Fruit fly (Drosophila melanogaster) whole organism, embryonic: Measurements from ENCODE around the gene Polr1B.

Source experiments
- CG10209 ChIP-seq: fragments of 200-800 bp; sonication (Bioruptor generic); optimal IDR thresholded peaks from 3 replicates; lab custom pipeline; 2017; ENCODE audit warnings: missing biosample characterization, mild to moderate bottlenecking, missing genetic modification characterization, missing genetic modification reagents
- CG10431 ChIP-seq: fragments of 200-800 bp; sonication (Bioruptor generic); optimal IDR thresholded peaks from 3 replicates; lab custom pipeline; 2018; ENCODE audit warnings: missing biosample characterization, mild to moderate bottlenecking, missing genetic modification characterization
- CG11696 ChIP-seq: fragments of 200-800 bp; sonication (Bioruptor generic); IDR thresholded peaks from 2 replicates; pipeline ENCODE4 v1.3.6; 2022; ENCODE audit warnings: missing biosample characterization, missing genetic modification characterization
- CG12391 ChIP-seq: fragments of 200-800 bp; sonication (Bioruptor generic); optimal IDR thresholded peaks from 3 replicates; lab custom pipeline; 2018; ENCODE audit warnings: missing biosample characterization, mild to moderate bottlenecking, missing genetic modification characterization, moderate library complexity
- CG13894 ChIP-seq: fragments of 200-800 bp; sonication (Bioruptor generic); optimal IDR thresholded peaks from 3 replicates; lab custom pipeline; 2018; ENCODE audit warnings: missing biosample characterization, mild to moderate bottlenecking, missing genetic modification characterization, moderate library complexity
- CG14667 ChIP-seq: fragments of 200-800 bp; sonication (Bioruptor generic); IDR thresholded peaks from 2 replicates; pipeline ENCODE4 v1.3.6; 2022; ENCODE audit warnings: missing biosample characterization, missing genetic modification characterization
- CG14710 ChIP-seq: fragments of 200-800 bp; sonication (Bioruptor generic); optimal IDR thresholded peaks from 3 replicates; lab custom pipeline; 2019; ENCODE audit warnings: missing biosample characterization, mild to moderate bottlenecking, missing genetic modification characterization, moderate library complexity
- CG15479 ChIP-seq: fragments of 200-800 bp; sonication (Bioruptor generic); optimal IDR thresholded peaks from 3 replicates; lab custom pipeline; 2019; ENCODE audit warnings: missing biosample characterization, mild to moderate bottlenecking, missing genetic modification characterization, moderate library complexity
- CG15514 ChIP-seq: fragments of 200-800 bp; sonication (Bioruptor generic); optimal IDR thresholded peaks from 3 replicates; lab custom pipeline; 2017; ENCODE audit warnings: missing biosample characterization, missing genetic modification characterization, mild to moderate bottlenecking, moderate library complexity, missing genetic modification reagents
- CG15601 ChIP-seq: fragments of 200-800 bp; sonication (Bioruptor generic); optimal IDR thresholded peaks from 3 replicates; lab custom pipeline; 2019; ENCODE audit warnings: missing biosample characterization, mild to moderate bottlenecking, missing genetic modification characterization, moderate library complexity
- CG1603 ChIP-seq: fragments of 200-800 bp; sonication (Bioruptor generic); optimal IDR thresholded peaks from 2 replicates; lab custom pipeline; 2019; ENCODE audit warnings: missing biosample characterization, mild to moderate bottlenecking, missing genetic modification characterization, moderate library complexity
- CG2116 ChIP-seq: fragments of 200-800 bp; sonication (Bioruptor generic); optimal IDR thresholded peaks from 3 replicates; lab custom pipeline; 2018; ENCODE audit warnings: missing biosample characterization, mild to moderate bottlenecking, missing genetic modification characterization
- CG2120 ChIP-seq: fragments of 200-800 bp; sonication (Bioruptor generic); optimal IDR thresholded peaks from 3 replicates; lab custom pipeline; 2016; ENCODE audit warnings: missing biosample characterization, missing genetic modification characterization
- CG33213 ChIP-seq: fragments of 200-800 bp; sonication (Bioruptor generic); optimal IDR thresholded peaks from 3 replicates; lab custom pipeline; 2016; ENCODE audit warnings: missing biosample characterization, missing genetic modification characterization
- CG6272 ChIP-seq: fragments of 200-800 bp; sonication (Bioruptor generic); IDR thresholded peaks from 2 replicates; pipeline ENCODE4 v1.3.6; 2022; ENCODE audit warnings: missing biosample characterization, missing genetic modification characterization
- CG9727 ChIP-seq: fragments of 200-800 bp; sonication (Bioruptor generic); optimal IDR thresholded peaks from 3 replicates; lab custom pipeline; 2017; ENCODE audit warnings: missing biosample characterization, mild to moderate bottlenecking, missing genetic modification characterization
- Camta ChIP-seq: fragments of 200-800 bp; sonication (Bioruptor generic); optimal IDR thresholded peaks from 2 replicates; lab custom pipeline; 2016; ENCODE audit warnings: missing biosample characterization, missing genetic modification characterization
- CrebB ChIP-seq: fragments of 200-800 bp; sonication (Bioruptor generic); optimal IDR thresholded peaks from 3 replicates; lab custom pipeline; 2018; ENCODE audit warnings: missing biosample characterization, mild to moderate bottlenecking, missing genetic modification characterization
- Deaf1 ChIP-seq: fragments of 200-800 bp; optimal IDR thresholded peaks from 3 replicates; lab custom pipeline; 2019; ENCODE audit warnings: missing biosample characterization, mild to moderate bottlenecking, missing genetic modification characterization, moderate library complexity
- Dll ChIP-seq: fragments of 200-800 bp; sonication (Bioruptor generic); IDR thresholded peaks from 4 replicates; pipeline ENCODE4 v1.3.6; 2022; ENCODE audit warnings: missing biosample characterization, missing genetic modification characterization; ENCODE audit not compliant: partially characterized antibody
- Dp ChIP-seq: fragments of 200-800 bp; sonication (Bioruptor generic); optimal IDR thresholded peaks from 2 replicates; lab custom pipeline; 2018; ENCODE audit warnings: missing biosample characterization, mild to moderate bottlenecking, missing genetic modification characterization, moderate library complexity
- Ets97D ChIP-seq: fragments of 200-800 bp; sonication (Bioruptor generic); optimal IDR thresholded peaks from 3 replicates; lab custom pipeline; 2016; ENCODE audit warnings: missing biosample characterization, missing genetic modification characterization
- Fer2 ChIP-seq: fragments of 200-800 bp; sonication (Bioruptor generic); optimal IDR thresholded peaks from 2 replicates; lab custom pipeline; 2018; ENCODE audit warnings: missing biosample characterization, mild to moderate bottlenecking, missing genetic modification characterization, moderate library complexity
- H2.0 ChIP-seq: fragments of 200-800 bp; sonication (Bioruptor generic); IDR thresholded peaks from 2 replicates; pipeline ENCODE4 v1.3.6; 2022; ENCODE audit warnings: missing biosample characterization, missing genetic modification characterization
- HmgD ChIP-seq: fragments of 200-800 bp; sonication (Bioruptor generic); optimal IDR thresholded peaks from 3 replicates; lab custom pipeline; 2016; ENCODE audit warnings: missing biosample characterization, missing genetic modification characterization
- Lhr ChIP-seq: fragments of 200-800 bp; sonication (Bioruptor generic); optimal IDR thresholded peaks from 3 replicates; lab custom pipeline; 2017; ENCODE audit warnings: mild to moderate bottlenecking, missing biosample characterization, missing genetic modification reagents, missing genetic modification characterization
- Myb ChIP-seq: fragments of 200-800 bp; sonication (Bioruptor generic); optimal IDR thresholded peaks from 2 replicates; lab custom pipeline; 2016; ENCODE audit warnings: missing biosample characterization, missing genetic modification characterization
- Sox100B ChIP-seq: fragments of 200-800 bp; sonication (Bioruptor generic); optimal IDR thresholded peaks from 3 replicates; lab custom pipeline; 2018; ENCODE audit warnings: missing biosample characterization, mild to moderate bottlenecking, missing genetic modification characterization
- Taf1 ChIP-seq: fragments of 200-800 bp; sonication (Bioruptor generic); IDR thresholded peaks from 2 replicates; pipeline ENCODE4 v1.3.6; 2022; ENCODE audit warnings: missing biosample characterization, missing genetic modification characterization
- abd-A ChIP-seq: fragments of 200-800 bp; sonication (Bioruptor generic); optimal IDR thresholded peaks from 3 replicates; lab custom pipeline; 2019; ENCODE audit warnings: missing biosample characterization, mild to moderate bottlenecking, missing genetic modification characterization, moderate library complexity
- dimm ChIP-seq: fragments of 200-800 bp; sonication (Bioruptor generic); IDR thresholded peaks from 2 replicates; pipeline ENCODE4 v1.3.6; 2022; ENCODE audit warnings: missing biosample characterization, missing genetic modification characterization
- gfzf ChIP-seq: fragments of 200-800 bp; sonication (Bioruptor generic); optimal IDR thresholded peaks from 2 replicates; lab custom pipeline; 2016; ENCODE audit warnings: missing biosample characterization, mild to moderate bottlenecking, missing genetic modification characterization, moderate library complexity
- lmd ChIP-seq: fragments of 200-800 bp; sonication (Bioruptor generic); IDR thresholded peaks from 2 replicates; pipeline ENCODE4 v1.3.6; 2022; ENCODE audit warnings: missing biosample characterization, missing genetic modification characterization
- nerfin-1 ChIP-seq: fragments of 200-800 bp; sonication (Bioruptor generic); optimal IDR thresholded peaks from 3 replicates; lab custom pipeline; 2019; ENCODE audit warnings: missing biosample characterization, mild to moderate bottlenecking, missing genetic modification characterization, moderate library complexity
- otp ChIP-seq: fragments of 200-800 bp; sonication (Bioruptor generic); IDR thresholded peaks from 3 replicates; pipeline ENCODE4, ENCODE4 v1.3.6; 2022; ENCODE audit warnings: missing biosample characterization, missing genetic modification characterization
- row ChIP-seq: fragments of 200-800 bp; sonication (Bioruptor generic); IDR thresholded peaks from 3 replicates; pipeline ENCODE4 v1.3.6; 2022; ENCODE audit warnings: missing biosample characterization, missing genetic modification characterization
- sd ChIP-seq: fragments of 200-800 bp; sonication (Bioruptor generic); optimal IDR thresholded peaks from 3 replicates; lab custom pipeline; 2018; ENCODE audit warnings: missing biosample characterization, mild to moderate bottlenecking, missing genetic modification characterization, moderate library complexity
- sens ChIP-seq: fragments of 200-800 bp; sonication (Bioruptor generic); peaks from one replicate; lab custom pipeline; 2016; ENCODE audit warnings: missing biosample characterization, missing genetic modification characterization
- sim ChIP-seq: fragments of 200-800 bp; sonication (Bioruptor generic); IDR thresholded peaks from 2 replicates; pipeline ENCODE4 v1.3.6; 2022; ENCODE audit warnings: missing biosample characterization, missing genetic modification characterization
- stwl ChIP-seq: fragments of 200-800 bp; sonication (Bioruptor generic); optimal IDR thresholded peaks from 3 replicates; lab custom pipeline; 2018; ENCODE audit warnings: missing biosample characterization, mild to moderate bottlenecking, missing genetic modification characterization, moderate library complexity
- zfh1 ChIP-seq: fragments of 200-800 bp; sonication (Bioruptor generic); IDR thresholded peaks from 3 replicates; pipeline ENCODE4 v1.3.6; 2022; ENCODE audit warnings: missing biosample characterization, missing genetic modification characterization

Gene Polr1B

DNA sequence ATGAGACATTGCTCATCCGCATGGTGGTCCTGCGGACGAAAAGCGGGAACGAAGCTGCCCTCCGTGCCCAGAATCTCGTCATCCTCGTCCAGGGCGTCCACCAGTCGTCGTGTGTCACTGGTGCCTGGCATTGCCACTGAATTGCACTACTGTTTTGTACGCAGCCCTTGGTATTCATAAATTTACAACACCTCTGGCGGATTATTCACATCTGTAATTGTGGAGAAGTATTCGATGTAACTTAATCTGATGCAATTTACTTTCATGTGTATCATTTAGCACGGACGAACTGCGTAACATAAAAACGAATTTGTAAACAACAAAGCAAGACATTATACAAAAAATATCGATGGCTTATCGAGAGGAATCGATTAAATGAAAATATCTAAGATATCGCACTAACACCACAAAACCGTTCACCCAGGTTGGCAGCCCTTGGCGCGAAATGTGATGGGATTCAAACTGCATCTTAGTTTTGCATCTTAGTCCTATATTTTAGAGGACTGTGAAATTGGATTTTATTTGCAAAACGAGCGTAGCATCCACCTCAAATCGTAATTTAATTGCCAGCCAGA lies 46.4 kb upstream of the Polr1B start, which contains the start of gene Ent1 (continued):
- TF ChIP-seq CG10209 (GFP tag; lab: Kevin White, UChicago) (no peak), abd-A (tag; lab: Kevin White, UChicago) (peak; percentile 56), CG12391 (tag; lab: Kevin White, UChicago) (peak; percentile 10), CrebB (peak; percentile 6), zfh1 (GFP tag; lab: Robert Waterston, UW) (no peak), Sox100B (GFP tag; lab: Kevin White, UChicago) (no peak), lmd (GFP tag; lab: Robert Waterston, UW) (no peak), Dll (GFP tag; lab: Robert Waterston, UW) (no peak), dimm (GFP tag; lab: Robert Waterston, UW) (no peak), Fer2 (tag; lab: Kevin White, UChicago) (no peak), CG2120 (GFP tag; lab: Kevin White, UChicago) (peak; percentile 19), row (GFP tag; lab: Robert Waterston, UW) (no peak), Myb (GFP tag; lab: Kevin White, UChicago) (no peak), CG9727 (GFP tag; lab: Kevin White, UChicago) (no peak), Taf1 (GFP tag; lab: Robert Waterston, UW) (no peak), Camta (no peak), Dp (GFP tag; lab: Kevin White, UChicago) (peak; percentile 98), CG14710 (tag; lab: Kevin White, UChicago) (peak; percentile 33), CG15479 (GFP tag; lab: Kevin White, UChicago) (peak; percentile 40), CG14667 (GFP tag; lab: Robert Waterston, UW) (no peak), CG13894 (peak; percentile 8), CG15514 (peak; percentile 95), Lhr (GFP tag; lab: Kevin White, UChicago) (peak; percentile 31), otp (no peak), CG33213 (peak; percentile 32), CG6272 (GFP tag; lab: Robert Waterston, UW) (no peak), CG1603 (peak; percentile 70), CG11696 (GFP tag; lab: Robert Waterston, UW) (no peak), Deaf1 (tag; lab: Kevin White, UChicago) (peak; percentile 9), HmgD (GFP tag; lab: Kevin White, UChicago) (peak; percentile 25), stwl (tag; lab: Kevin White, UChicago) (peak; percentile 83), gfzf (peak; percentile 35), CG15601 (tag; lab: Kevin White, UChicago) (no peak), sd (tag; lab: Kevin White, UChicago) (peak; percentile 42), CG2116 (GFP tag; lab: Kevin White, UChicago) (peak; percentile 84), Ets97D (GFP tag; lab: Kevin White, UChicago) (peak; percentile 31), CG10431 (GFP tag; lab: Kevin White, UChicago) (no peak), sens (GFP tag; lab: Kevin White, UChicago) (peak; percentile 50), H2.0 (GFP tag; lab: Robert Waterston, UW) (no peak), sim (GFP tag; lab: Robert Waterston, UW) (no peak), nerfin-1 (peak; percentile 11)
- TF ChIP-seq, all 482 proteins: peak for 49
